Worm (Caenorhabditis elegans): ENCODE results near the gene ins-19.

DNA sequence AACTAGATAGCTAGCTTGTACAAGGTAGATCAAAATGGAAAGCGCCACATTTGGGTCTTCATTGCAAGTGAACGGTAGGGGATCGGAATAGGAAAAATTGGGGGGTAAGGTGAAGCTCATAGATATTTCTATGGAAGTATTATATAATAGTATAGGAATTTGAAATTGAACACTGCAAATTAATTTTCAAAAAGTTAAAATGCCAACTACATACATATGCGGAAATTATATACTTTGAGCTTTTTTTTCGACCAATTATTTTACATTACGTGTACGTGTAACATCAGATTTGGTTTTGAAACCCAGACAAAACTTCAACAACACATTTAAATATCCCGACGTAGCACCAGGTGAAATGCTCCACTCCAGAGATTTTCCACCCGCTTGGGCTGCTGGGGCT is 30.2 kb downstream of the ins-19 start, which contains the start of gene srg-23:
- no peak for TF ChIP-seq aly-2 (tag; optimal IDR thresholded peaks at IDR 0.05)
- TF ChIP-seq mab-5 (tag; optimal IDR thresholded peaks at IDR 0.05) = no peak
- no peak for TF ChIP-seq F13H6.1 (tag; optimal IDR thresholded peaks at IDR 0.05)

Data from whole organism, L2 larva.